Fruit fly (Drosophila melanogaster): ENCODE measurements around the gene lost.

The lost gene

dm6 chr3R:4400497-4400833 is 2.4 kb upstream of the lost start, which contains the start of gene CG14647 (continued):
- TF ChIP-seq CG4730 (GFP tag; IDR thresholded peaks at IDR 0.05) (no peak), wek (GFP tag; optimal IDR thresholded peaks at IDR 0.05) (no peak), B-H1 (GFP tag; IDR thresholded peaks at IDR 0.05) (no peak), ap (GFP tag; IDR thresholded peaks at IDR 0.05) (no peak), dan (GFP tag; IDR thresholded peaks at IDR 0.05) (no peak), CG10654 (GFP tag; optimal IDR thresholded peaks at IDR 0.05) (no peak), CG10209 (GFP tag; optimal IDR thresholded peaks at IDR 0.05) (no peak), CG7786 (GFP tag; optimal IDR thresholded peaks at IDR 0.05) (no peak), Ravus (GFP tag; IDR thresholded peaks at IDR 0.05) (no peak), tio (GFP tag; optimal IDR thresholded peaks at IDR 0.05) (no peak), Dref (GFP tag; IDR thresholded peaks at IDR 0.05) (peak; percentile 35), otp (GFP tag; IDR thresholded peaks at IDR 0.05) (no peak), pfk (GFP tag; optimal IDR thresholded peaks at IDR 0.05) (no peak), CG7271 (tag; optimal IDR thresholded peaks at IDR 0.05) (no peak), Ada2b (GFP tag; IDR thresholded peaks at IDR 0.05) (no peak), H2.0 (GFP tag; IDR thresholded peaks at IDR 0.05) (no peak), CG17385 (GFP tag; optimal IDR thresholded peaks at IDR 0.05) (no peak), ewg (GFP tag; optimal IDR thresholded peaks at IDR 0.05) (no peak), Sin3A (optimal IDR thresholded peaks at IDR 0.05) (no peak), gcm2 (GFP tag; optimal IDR thresholded peaks at IDR 0.05) (no peak), Kr (GFP tag; optimal IDR thresholded peaks at IDR 0.05) (no peak), usp (GFP tag; optimal IDR thresholded peaks at IDR 0.05) (no peak), CG15073 (GFP tag; optimal IDR thresholded peaks at IDR 0.05) (no peak), CG8089 (GFP tag; optimal IDR thresholded peaks at IDR 0.05) (no peak), mld (GFP tag; IDR thresholded peaks at IDR 0.05; ENCODE audit: partially characterized antibody) (no peak), dysf (GFP tag; IDR thresholded peaks at IDR 0.05) (no peak), CG15514 (GFP tag; optimal IDR thresholded peaks at IDR 0.05) (peak; percentile 76), hkb (optimal IDR thresholded peaks at IDR 0.05) (no peak), hkb (GFP tag; IDR thresholded peaks at IDR 0.05) (no peak), CG11093 (GFP tag; IDR thresholded peaks at IDR 0.05) (no peak), CG11723 (GFP tag; optimal IDR thresholded peaks at IDR 0.05) (no peak), exex (tag; optimal IDR thresholded peaks at IDR 0.05) (no peak), cas (GFP tag; IDR thresholded peaks at IDR 0.05) (no peak), Hr51 (GFP tag; optimal IDR thresholded peaks at IDR 0.05) (no peak), H15 (GFP tag; IDR thresholded peaks at IDR 0.05) (no peak), CG34422 (GFP tag; IDR thresholded peaks at IDR 0.05) (peak; percentile 23; the same call in 1 of the 3 replicates), yki (optimal IDR thresholded peaks at IDR 0.05) (no peak), CG1832 (GFP tag; optimal IDR thresholded peaks at IDR 0.05) (no peak), ash1 (GFP tag; optimal IDR thresholded peaks at IDR 0.05) (no peak), Asciz (GFP tag; optimal IDR thresholded peaks at IDR 0.05) (no peak), Doc2 (GFP tag; IDR thresholded peaks at IDR 0.05) (no peak), CG12942 (GFP tag; optimal IDR thresholded peaks at IDR 0.05) (no peak), grau (tag; optimal IDR thresholded peaks at IDR 0.05) (no peak), dpn (GFP tag; optimal IDR thresholded peaks at IDR 0.05) (no peak), CG17829 (tag; optimal IDR thresholded peaks at IDR 0.05) (no peak), D19B (GFP tag; optimal IDR thresholded peaks at IDR 0.05) (no peak), CG33213 (GFP tag; optimal IDR thresholded peaks at IDR 0.05) (no peak), HmgZ (tag; optimal IDR thresholded peaks at IDR 0.05) (no peak), CG13296 (GFP tag; optimal IDR thresholded peaks at IDR 0.05) (no peak), CG1603 (tag; optimal IDR thresholded peaks at IDR 0.05) (no peak), bowl (GFP tag; IDR thresholded peaks at IDR 0.05) (no peak), ATbp (GFP tag; optimal IDR thresholded peaks at IDR 0.05) (no peak), onecut (GFP tag; IDR thresholded peaks at IDR 0.05) (no peak), disco-r (GFP tag; optimal IDR thresholded peaks at IDR 0.05) (no peak)

All from whole organism, embryonic.